Worm (Caenorhabditis elegans) whole organism, young adult: ENCODE data around the gene exc-14.
A peak's percentile ranks its signal among the peaks of the same experiment; 100 is the strongest.

Experiments used
- B0035.1 ChIP-seq: sonication (generic microtip); optimal IDR thresholded peaks from 2 replicates; lab custom pipeline; 2016; ENCODE audit warnings: missing genetic modification characterization, mild to moderate bottlenecking, missing compliant biosample characterization, missing genotype, missing genetic modification reagents
- C06A6.2 ChIP-seq: fragments of 200-800 bp; sonication (Bioruptor generic); conservative IDR thresholded peaks from 2 replicates; pipeline ENCODE4 v1.3.6; 2022; ENCODE audit warnings: missing genetic modification characterization, missing compliant biosample characterization
- C17E4.6 ChIP-seq: fragments of 200-800 bp; sonication (Bioruptor generic); IDR thresholded peaks from 2 replicates; pipeline ENCODE4 v1.3.6; 2022; ENCODE audit warnings: missing genetic modification reagents, missing genetic modification characterization, missing compliant biosample characterization
- F10E7.11 ChIP-seq: sonication (generic microtip); optimal IDR thresholded peaks from 2 replicates; lab custom pipeline; 2017; ENCODE audit warnings: mild to moderate bottlenecking, missing genetic modification characterization, moderate library complexity, missing compliant biosample characterization
- F49E8.2 ChIP-seq: sonication (generic microtip); optimal IDR thresholded peaks from 3 replicates; lab custom pipeline; 2017; ENCODE audit warnings: missing genetic modification characterization, mild to moderate bottlenecking, missing compliant biosample characterization, antibody characterized with exemption, moderate library complexity; ENCODE audit not compliant: insufficient read depth
- K12H6.12 ChIP-seq: fragments of 200-800 bp; sonication (Bioruptor generic); optimal IDR thresholded peaks from 2 replicates; lab custom pipeline; 2018; ENCODE audit warnings: mild to moderate bottlenecking, missing genetic modification characterization, missing compliant biosample characterization
- Y53F4B.3 ChIP-seq: fragments of 200-800 bp; sonication (Bioruptor generic); IDR thresholded peaks from 2 replicates; pipeline ENCODE4 v1.3.6; 2022; ENCODE audit warnings: missing genetic modification reagents, missing genetic modification characterization, missing compliant biosample characterization
- Y67H2A.10 ChIP-seq: fragments of 200-800 bp; sonication (Bioruptor generic); conservative IDR thresholded peaks from 2 replicates; pipeline ENCODE4 v1.3.6; 2022; ENCODE audit warnings: missing genetic modification reagents, missing genetic modification characterization, missing compliant biosample characterization
- attf-5 ChIP-seq: fragments of 200-800 bp; sonication (Bioruptor generic); optimal IDR thresholded peaks from 2 replicates; lab custom pipeline; 2018; ENCODE audit warnings: mild to moderate bottlenecking, missing genetic modification characterization, missing compliant biosample characterization
- attf-6 ChIP-seq: fragments of 200-800 bp; sonication (Bioruptor generic); IDR thresholded peaks from 2 replicates; pipeline ENCODE4 v1.3.6; 2022; ENCODE audit warnings: missing genetic modification reagents, missing genetic modification characterization, missing compliant biosample characterization
- cebp-1 ChIP-seq, 2 experiments: fragments of 200-800 bp in 1 of 2; sonication (Bioruptor generic) in 1 of 2; sonication (generic microtip) in 1 of 2; IDR thresholded peaks in 1 of 2; optimal IDR thresholded peaks in 1 of 2; 2 replicates each; pipeline versions ENCODE4 v1.3.6 to Lab custom; 2017 to 2022; ENCODE audit warnings: missing compliant biosample characterization in 2 of 2, missing genetic modification characterization in 2 of 2, mild to moderate bottlenecking in 1 of 2, missing genetic modification reagents in 1 of 2, moderate library complexity in 1 of 2
- cebp-2 ChIP-seq: fragments of 200-800 bp; sonication (Bioruptor generic); IDR thresholded peaks from 2 replicates; pipeline ENCODE4 v1.3.6; 2022; ENCODE audit warnings: missing genetic modification characterization, missing compliant biosample characterization
- chd-7 ChIP-seq: sonication (generic microtip); optimal IDR thresholded peaks from 2 replicates; lab custom pipeline; 2016; ENCODE audit warnings: mild to moderate bottlenecking, missing genetic modification characterization, moderate library complexity, missing compliant biosample characterization
- egl-18 ChIP-seq: fragments of 200-800 bp; sonication (Bioruptor generic); IDR thresholded peaks from 2 replicates; pipeline ENCODE4 v1.3.6; 2022; ENCODE audit warnings: missing genetic modification reagents, missing genetic modification characterization, missing compliant biosample characterization
- egl-44 ChIP-seq: fragments of 200-800 bp; sonication (Bioruptor generic); IDR thresholded peaks from 2 replicates; pipeline ENCODE4 v1.3.6; 2022; ENCODE audit warnings: missing genetic modification reagents, missing genetic modification characterization, missing compliant biosample characterization
- egrh-3 ChIP-seq: fragments of 200-800 bp; sonication (Bioruptor generic); IDR thresholded peaks from 2 replicates; pipeline ENCODE4 v1.3.6; 2022; ENCODE audit warnings: missing genetic modification reagents, missing genetic modification characterization, missing compliant biosample characterization
- hlh-26 ChIP-seq: fragments of 200-800 bp; sonication (Bioruptor generic); conservative IDR thresholded peaks from 2 replicates; pipeline ENCODE4 v1.3.6; 2022; ENCODE audit warnings: missing genetic modification reagents, missing genetic modification characterization, missing compliant biosample characterization
- hmg-1.2 ChIP-seq: fragments of 200-800 bp; sonication (Bioruptor generic); IDR thresholded peaks from 2 replicates; pipeline ENCODE4 v1.3.6; 2022; ENCODE audit warnings: missing genetic modification reagents, missing genetic modification characterization, missing compliant biosample characterization
- lin-35 ChIP-seq, 3 experiments: fragments of 150-350 bp in 2 of 3; sonication (generic microtip) in 1 of 3; optimal IDR thresholded peaks; 2 replicates each; lab custom pipeline; 2014 to 2018; ENCODE audit warnings: missing biosample characterization in 3 of 3, missing genetic modification characterization in 3 of 3, missing genetic modification reagents in 3 of 3
- lin-40 ChIP-seq: sonication (generic microtip); optimal IDR thresholded peaks from 2 replicates; lab custom pipeline; 2016; ENCODE audit warnings: missing genetic modification characterization, mild to moderate bottlenecking, missing compliant biosample characterization, missing genotype, missing genetic modification reagents
- lin-54 ChIP-seq: fragments of 200-800 bp; sonication (Bioruptor generic); optimal IDR thresholded peaks from 2 replicates; lab custom pipeline; 2018; ENCODE audit warnings: mild to moderate bottlenecking, missing genetic modification characterization, missing compliant biosample characterization
- lsy-27 ChIP-seq: sonication (generic microtip); optimal IDR thresholded peaks from 2 replicates; lab custom pipeline; 2017; ENCODE audit warnings: missing genetic modification characterization, mild to moderate bottlenecking, missing compliant biosample characterization, antibody characterized with exemption, missing genotype, borderline replicate concordance; ENCODE audit not compliant: insufficient read depth
- mcd-1 ChIP-seq: fragments of 200-800 bp; sonication (Bioruptor generic); IDR thresholded peaks from 2 replicates; pipeline ENCODE4 v1.3.6; 2022; ENCODE audit warnings: missing genetic modification reagents, missing genetic modification characterization, missing compliant biosample characterization
- mes-4 ChIP-seq: sonication (generic microtip); optimal IDR thresholded peaks from 2 replicates; lab custom pipeline; 2016; ENCODE audit warnings: missing genotype, missing genetic modification characterization, missing compliant biosample characterization
- nfyb-1 ChIP-seq: fragments of 200-800 bp; sonication (Bioruptor generic); IDR thresholded peaks from 2 replicates; pipeline ENCODE4 v1.3.6; 2022; ENCODE audit warnings: missing genetic modification reagents, missing genetic modification characterization, missing compliant biosample characterization
- nhr-80 ChIP-seq: sonication (generic microtip); optimal IDR thresholded peaks from 2 replicates; lab custom pipeline; 2016; ENCODE audit warnings: missing genetic modification characterization, missing compliant biosample characterization
- nhr-90 ChIP-seq: sonication (generic microtip); optimal IDR thresholded peaks from 2 replicates; lab custom pipeline; 2016; ENCODE audit warnings: missing genotype, mild to moderate bottlenecking, missing genetic modification characterization, missing compliant biosample characterization
- snpc-1.3 ChIP-seq: sonication (generic microtip); optimal IDR thresholded peaks from 2 replicates; lab custom pipeline; 2017; ENCODE audit warnings: missing genetic modification characterization, mild to moderate bottlenecking, missing compliant biosample characterization, antibody characterized with exemption, moderate library complexity, missing genotype, missing genetic modification reagents; ENCODE audit not compliant: insufficient read depth
- tbx-9 ChIP-seq: sonication (generic microtip); optimal IDR thresholded peaks from 2 replicates; lab custom pipeline; 2016; ENCODE audit warnings: borderline replicate concordance, missing genetic modification characterization, inconsistent platforms, missing compliant biosample characterization

The exc-14 gene

ce11 chrV:5084957-5085465 is 39.0 kb upstream of the exc-14 start, which contains the start of gene Y58A7A.4:
Gene Y58A7A.4, minus strand, starts transcription at chrV:5085007.
- TF ChIP-seq cebp-1 (GFP tag; IDR thresholded peaks at IDR 0.05; lab: Robert Waterston, UW) (peak; percentile 68; the same call in 1 of the 2 replicates), cebp-1 (tag; optimal IDR thresholded peaks at IDR 0.05; lab: Kevin White, UChicago) (peak; percentile 90), snpc-1.3 (tag; lab: Kevin White, UChicago) (no peak)

DNA sequence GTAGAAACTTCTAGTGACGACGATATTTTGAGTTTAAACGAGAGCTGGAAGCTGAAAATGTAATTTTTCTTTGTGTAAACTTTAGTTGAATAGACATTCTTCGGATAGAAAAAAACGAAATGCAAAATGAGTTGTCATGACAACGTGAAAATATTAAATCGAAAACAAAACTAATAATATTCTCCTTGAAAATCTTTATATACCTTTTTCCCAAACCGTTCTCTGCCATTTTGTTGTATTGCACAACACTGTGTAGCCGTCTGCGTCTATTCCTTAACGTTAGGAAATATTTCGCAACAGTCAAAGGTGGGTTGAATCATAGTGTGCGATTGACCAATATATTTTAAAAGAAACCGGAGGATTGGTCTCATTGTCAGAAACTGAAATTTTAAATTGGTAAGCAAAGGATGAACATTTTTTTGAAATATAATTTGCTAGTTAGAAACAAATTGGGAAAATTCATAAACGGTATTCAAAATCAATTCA is 34.9 kb upstream of the exc-14 start, which contains the start of gene Y58A7A.3:
TSS of gene Y58A7A.3 (minus strand) at position 51 of the 486 bp plus-strand sequence.
- TF ChIP-seq Y67H2A.10 (GFP tag; lab: Robert Waterston, UW) = no peak
- no peak for TF ChIP-seq nhr-90 (tag; lab: Kevin White, UChicago)
- peak; percentile 72; the same call in 1 of the 2 replicates for TF ChIP-seq hmg-1.2 (GFP tag; lab: Robert Waterston, UW)
- peak; percentile 69 for TF ChIP-seq nhr-80 (tag; lab: Kevin White, UChicago)
- peak; percentile 99 for TF ChIP-seq cebp-1 (GFP tag; IDR thresholded peaks at IDR 0.05; lab: Robert Waterston, UW)
- TF ChIP-seq cebp-1 (tag; optimal IDR thresholded peaks at IDR 0.05; lab: Kevin White, UChicago) = peak; percentile 99
- peak; percentile 88 for TF ChIP-seq attf-5
- peak; percentile 6 for TF ChIP-seq K12H6.12 (tag; lab: Kevin White, UChicago)
- TF ChIP-seq lin-35 (GFP tag; optimal IDR thresholded peaks at IDR 0.05; lab: Kevin White, UChicago) = no peak
- TF ChIP-seq F49E8.2 (tag; lab: Kevin White, UChicago) = no peak
- TF ChIP-seq lin-40 (tag; lab: Kevin White, UChicago) = peak; percentile 8
- TF ChIP-seq lin-54 (GFP tag; lab: Kevin White, UChicago) = peak; percentile 12

DNA sequence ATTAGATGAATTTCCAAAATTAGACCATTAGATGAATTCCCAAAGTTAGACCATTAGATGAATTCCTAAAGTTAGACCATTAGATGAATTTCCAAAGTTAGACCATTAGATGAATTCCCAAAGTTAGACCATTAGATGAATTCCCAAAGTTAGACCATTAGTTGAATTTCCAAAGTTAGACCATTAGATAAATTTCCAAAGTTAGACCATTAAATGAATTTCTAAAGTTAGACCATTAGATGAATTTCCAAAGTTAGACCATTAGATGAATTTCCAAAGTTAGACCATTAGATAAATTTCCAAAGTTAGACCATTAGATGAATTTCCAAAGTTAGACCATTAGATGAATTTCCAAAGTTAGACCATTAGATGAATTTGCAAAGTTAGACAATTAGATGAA is 29.3 kb upstream of the exc-14 start:
- TF ChIP-seq egrh-3 = peak; percentile 83

- TF ChIP-seq chd-7 (no peak), tbx-9 (tag; lab: Kevin White, UChicago) (no peak), cebp-2 (no peak), B0035.1 (tag; lab: Kevin White, UChicago) (no peak), Y53F4B.3 (no peak), C17E4.6 (GFP tag; lab: Robert Waterston, UW) (no peak), lsy-27 (tag; lab: Kevin White, UChicago) (no peak), F10E7.11 (tag; lab: Kevin White, UChicago) (no peak), mcd-1 (GFP tag; lab: Robert Waterston, UW) (no peak), attf-6 (GFP tag; lab: Robert Waterston, UW) (no peak), C06A6.2 (GFP tag; lab: Robert Waterston, UW) (no peak), egl-44 (GFP tag; lab: Robert Waterston, UW) (no peak), cebp-1 (GFP tag; IDR thresholded peaks at IDR 0.05; lab: Robert Waterston, UW) (no peak), cebp-1 (tag; optimal IDR thresholded peaks at IDR 0.05; lab: Kevin White, UChicago) (no peak), snpc-1.3 (tag; lab: Kevin White, UChicago) (no peak), nfyb-1 (no peak), egl-18 (GFP tag; lab: Robert Waterston, UW) (no peak), mes-4 (tag; lab: Kevin White, UChicago) (no peak), hlh-26 (GFP tag; lab: Robert Waterston, UW) (no peak)
- TF ChIP-seq, all 124 proteins: peak for 0
Observed at ce11 chrV:5072082-5072481, 26.1 kb upstream of the exc-14 start, which contains the start of gene Y58A7A.2. Gene Y58A7A.2, minus strand, starts transcription at chrV:5072182.
